Fruit fly (Drosophila melanogaster) whole organism, embryonic: ENCODE data around the gene Eip63F-1.

ENCODE experiments used
- Atf-2 ChIP-seq: fragments of 200-800 bp; sonication (Bioruptor generic); optimal IDR thresholded peaks from 2 replicates; lab custom pipeline; 2016; ENCODE audit warnings: missing biosample characterization, missing genetic modification characterization
- B-H2 ChIP-seq: fragments of 200-800 bp; sonication (Bioruptor generic); optimal IDR thresholded peaks from 2 replicates; lab custom pipeline; 2018; ENCODE audit warnings: missing biosample characterization, mild to moderate bottlenecking, missing genetic modification characterization
- CG10979 ChIP-seq: fragments of 200-800 bp; sonication (Bioruptor generic); optimal IDR thresholded peaks from 2 replicates; lab custom pipeline; 2018; ENCODE audit warnings: missing biosample characterization, mild to moderate bottlenecking, missing genetic modification characterization, moderate library complexity
- CG13296 ChIP-seq: fragments of 200-800 bp; sonication (Bioruptor generic); optimal IDR thresholded peaks from 3 replicates; lab custom pipeline; 2018; ENCODE audit warnings: missing biosample characterization, mild to moderate bottlenecking, missing genetic modification characterization
- CG14710 ChIP-seq: fragments of 200-800 bp; sonication (Bioruptor generic); optimal IDR thresholded peaks from 3 replicates; lab custom pipeline; 2019; ENCODE audit warnings: missing biosample characterization, mild to moderate bottlenecking, missing genetic modification characterization, moderate library complexity
- CG15514 ChIP-seq: fragments of 200-800 bp; sonication (Bioruptor generic); optimal IDR thresholded peaks from 3 replicates; lab custom pipeline; 2017; ENCODE audit warnings: missing biosample characterization, missing genetic modification characterization, mild to moderate bottlenecking, moderate library complexity, missing genetic modification reagents
- CG2199 ChIP-seq: fragments of 200-800 bp; sonication (Bioruptor generic); IDR thresholded peaks from 3 replicates; pipeline ENCODE4 v1.3.6; 2022; ENCODE audit warnings: missing biosample characterization, missing genetic modification characterization
- CG4328 ChIP-seq: fragments of 200-800 bp; sonication (Bioruptor generic); optimal IDR thresholded peaks from 3 replicates; lab custom pipeline; 2017; ENCODE audit warnings: missing biosample characterization, missing genetic modification reagents, missing genetic modification characterization
- CG6175 ChIP-seq: fragments of 200-800 bp; sonication (Bioruptor generic); IDR thresholded peaks from 3 replicates; pipeline ENCODE4 v1.3.6; 2022; ENCODE audit warnings: missing biosample characterization, missing genetic modification characterization
- CG8290 ChIP-seq, 3 experiments: fragments of 200-800 bp; sonication (Bioruptor generic); optimal IDR thresholded peaks; 2 replicates each; lab custom pipeline; 2016 to 2019; ENCODE audit warnings: missing biosample characterization in 3 of 3, missing genetic modification characterization in 3 of 3, mild to moderate bottlenecking in 2 of 3, moderate library complexity in 1 of 3
- CG9797 ChIP-seq: fragments of 200-800 bp; sonication (Bioruptor generic); optimal IDR thresholded peaks from 3 replicates; lab custom pipeline; 2018; ENCODE audit warnings: missing biosample characterization, mild to moderate bottlenecking, missing genetic modification characterization
- CG9817 ChIP-seq: fragments of 200-800 bp; sonication (Bioruptor generic); optimal IDR thresholded peaks from 2 replicates; lab custom pipeline; 2018; ENCODE audit warnings: missing biosample characterization, mild to moderate bottlenecking, missing genetic modification characterization, moderate library complexity
- CHES-1-like ChIP-seq: fragments of 200-800 bp; sonication (Bioruptor generic); optimal IDR thresholded peaks from 2 replicates; lab custom pipeline; 2016; ENCODE audit warnings: missing biosample characterization, missing genetic modification characterization
- Camta ChIP-seq: fragments of 200-800 bp; sonication (Bioruptor generic); optimal IDR thresholded peaks from 2 replicates; lab custom pipeline; 2016; ENCODE audit warnings: missing biosample characterization, missing genetic modification characterization
- CoRest ChIP-seq: fragments of 200-800 bp; sonication (Bioruptor generic); optimal IDR thresholded peaks from 3 replicates; lab custom pipeline; 2018; ENCODE audit warnings: missing biosample characterization, mild to moderate bottlenecking, missing genetic modification characterization, moderate library complexity
- CrebB ChIP-seq: fragments of 200-800 bp; sonication (Bioruptor generic); optimal IDR thresholded peaks from 3 replicates; lab custom pipeline; 2018; ENCODE audit warnings: missing biosample characterization, mild to moderate bottlenecking, missing genetic modification characterization
- D ChIP-seq, 2 experiments: fragments of 200-800 bp in 1 of 2; fragments of >200 bp in 1 of 2; sonication (Bioruptor generic) in 1 of 2; optimal IDR thresholded peaks; 2 replicates in 1 of 2; 3 replicates in 1 of 2; lab custom pipeline; 2017; ENCODE audit warnings: mild to moderate bottlenecking in 1 of 2, missing biosample characterization in 1 of 2, missing genetic modification characterization in 1 of 2, missing genetic modification reagents in 1 of 2
- Eip74EF ChIP-seq, 2 experiments: fragments of 200-800 bp in 1 of 2; fragments of >200 bp in 1 of 2; sonication (Bioruptor generic) in 1 of 2; optimal IDR thresholded peaks; 2 replicates each; lab custom pipeline; 2017 to 2019; ENCODE audit warnings: missing biosample characterization in 2 of 2, missing genetic modification characterization in 2 of 2, mild to moderate bottlenecking in 1 of 2, moderate library complexity in 1 of 2
- Ets65A ChIP-seq: fragments of 200-800 bp; sonication (Bioruptor generic); peaks from one replicate; lab custom pipeline; 2016; ENCODE audit warnings: missing biosample characterization, missing genetic modification characterization
- Hand ChIP-seq: fragments of 200-800 bp; sonication (Bioruptor generic); optimal IDR thresholded peaks from 2 replicates; lab custom pipeline; 2017; ENCODE audit warnings: mild to moderate bottlenecking, missing biosample characterization, missing genetic modification reagents, missing genetic modification characterization
- Hsf ChIP-seq: fragments of 200-800 bp; sonication (Bioruptor generic); optimal IDR thresholded peaks from 3 replicates; lab custom pipeline; 2016; ENCODE audit warnings: missing biosample characterization, missing genetic modification characterization
- Lim3 ChIP-seq: fragments of 200-800 bp; sonication (Bioruptor generic); IDR thresholded peaks from 2 replicates; pipeline ENCODE4 v1.3.6; 2022; ENCODE audit warnings: missing biosample characterization, missing genetic modification characterization
- MBD-R2 ChIP-seq: fragments of 200-800 bp; sonication (Bioruptor generic); IDR thresholded peaks from 2 replicates; pipeline ENCODE4 v1.3.6; 2022; ENCODE audit warnings: missing biosample characterization, missing genetic modification characterization
- MESR4 ChIP-seq: fragments of 200-800 bp; sonication (Bioruptor generic); optimal IDR thresholded peaks from 2 replicates; lab custom pipeline; 2018; ENCODE audit warnings: missing biosample characterization, mild to moderate bottlenecking, missing genetic modification characterization, moderate library complexity
- Nf-YC ChIP-seq: fragments of 200-800 bp; optimal IDR thresholded peaks from 3 replicates; lab custom pipeline; 2019; ENCODE audit warnings: missing biosample characterization, mild to moderate bottlenecking, missing genetic modification characterization, moderate library complexity
- NfI ChIP-seq: fragments of 200-800 bp; sonication (Bioruptor generic); optimal IDR thresholded peaks from 3 replicates; lab custom pipeline; 2018; ENCODE audit warnings: missing biosample characterization, mild to moderate bottlenecking, missing genetic modification characterization, moderate library complexity
- YL-1 ChIP-seq: fragments of 200-800 bp; sonication (Bioruptor generic); optimal IDR thresholded peaks from 3 replicates; lab custom pipeline; 2017; ENCODE audit warnings: missing biosample characterization, mild to moderate bottlenecking, missing genetic modification characterization
- bsh ChIP-seq, 2 experiments: fragments of 200-800 bp; sonication (Bioruptor generic); optimal IDR thresholded peaks; 2 replicates each; lab custom pipeline; 2017 to 2018; ENCODE audit warnings: mild to moderate bottlenecking in 2 of 2, missing biosample characterization in 2 of 2, missing genetic modification characterization in 2 of 2, moderate library complexity in 1 of 2
- btn ChIP-seq: fragments of 200-800 bp; sonication (Bioruptor generic); optimal IDR thresholded peaks from 2 replicates; lab custom pipeline; 2016; ENCODE audit warnings: missing biosample characterization, missing genetic modification characterization
- chinmo ChIP-seq: fragments of 200-800 bp; sonication (Bioruptor generic); IDR thresholded peaks from 4 replicates; pipeline ENCODE4 v1.3.6; 2022; ENCODE audit warnings: missing biosample characterization, missing genetic modification characterization; ENCODE audit not compliant: partially characterized antibody
- chm ChIP-seq: fragments of 200-800 bp; sonication (Bioruptor generic); IDR thresholded peaks from 2 replicates; pipeline ENCODE4 v1.3.6; 2022; ENCODE audit warnings: missing biosample characterization, missing genetic modification characterization
- en ChIP-seq: fragments of 200-800 bp; sonication (Bioruptor generic); optimal IDR thresholded peaks from 2 replicates; lab custom pipeline; 2016; ENCODE audit warnings: missing biosample characterization, missing genetic modification characterization
- fd102C ChIP-seq: fragments of 200-800 bp; sonication (Bioruptor generic); optimal IDR thresholded peaks from 2 replicates; lab custom pipeline; 2018; ENCODE audit warnings: missing biosample characterization, mild to moderate bottlenecking, missing genetic modification characterization, moderate library complexity
- gfzf ChIP-seq: fragments of 200-800 bp; sonication (Bioruptor generic); optimal IDR thresholded peaks from 2 replicates; lab custom pipeline; 2016; ENCODE audit warnings: missing biosample characterization, mild to moderate bottlenecking, missing genetic modification characterization, moderate library complexity
- hkb ChIP-seq, 2 experiments: fragments of 200-800 bp in 1 of 2; fragments of >200 bp in 1 of 2; sonication (Bioruptor generic) in 1 of 2; IDR thresholded peaks in 1 of 2; optimal IDR thresholded peaks in 1 of 2; 2 replicates each; pipeline versions ENCODE4 v1.3.6 to Lab custom; 2017 to 2022; ENCODE audit warnings: missing biosample characterization in 1 of 2, missing genetic modification characterization in 1 of 2
- lola ChIP-seq, 3 experiments: fragments of >200 bp in 2 of 3; fragments of 200-800 bp in 1 of 3; sonication (Bioruptor generic) in 1 of 3; optimal IDR thresholded peaks; 2 replicates each; lab custom pipeline; 2017 to 2019; ENCODE audit warnings: missing biosample characterization in 3 of 3, missing genetic modification characterization in 3 of 3, mild to moderate bottlenecking in 1 of 3, moderate library complexity in 1 of 3
- pfk ChIP-seq: fragments of 200-800 bp; sonication (Bioruptor generic); optimal IDR thresholded peaks from 2 replicates; lab custom pipeline; 2018; ENCODE audit warnings: missing biosample characterization, mild to moderate bottlenecking, missing genetic modification characterization, moderate library complexity
- pita ChIP-seq: fragments of 200-800 bp; sonication (Bioruptor generic); optimal IDR thresholded peaks from 2 replicates; lab custom pipeline; 2017; ENCODE audit warnings: missing biosample characterization, mild to moderate bottlenecking, missing genetic modification characterization
- pros ChIP-seq: fragments of 200-800 bp; sonication (Bioruptor generic); optimal IDR thresholded peaks from 3 replicates; lab custom pipeline; 2019; ENCODE audit warnings: missing biosample characterization, mild to moderate bottlenecking, missing genetic modification characterization, moderate library complexity
- sd ChIP-seq: fragments of 200-800 bp; sonication (Bioruptor generic); optimal IDR thresholded peaks from 3 replicates; lab custom pipeline; 2018; ENCODE audit warnings: missing biosample characterization, mild to moderate bottlenecking, missing genetic modification characterization, moderate library complexity
- sens-2 ChIP-seq: fragments of 200-800 bp; sonication (Bioruptor generic); IDR thresholded peaks from 2 replicates; pipeline ENCODE4 v1.3.6; 2022; ENCODE audit warnings: missing biosample characterization, missing genetic modification characterization
- slou ChIP-seq: fragments of 200-800 bp; sonication (Bioruptor generic); optimal IDR thresholded peaks from 3 replicates; lab custom pipeline; 2016; ENCODE audit warnings: missing biosample characterization, missing genetic modification characterization
- sr ChIP-seq: fragments of 200-800 bp; sonication (Bioruptor generic); IDR thresholded peaks from 3 replicates; pipeline ENCODE4 v1.3.6; 2022; ENCODE audit warnings: missing biosample characterization, missing genetic modification characterization
- tin ChIP-seq: fragments of 200-800 bp; sonication (Bioruptor generic); optimal IDR thresholded peaks from 3 replicates; lab custom pipeline; 2016; ENCODE audit warnings: missing biosample characterization, missing genetic modification characterization
- toy ChIP-seq: fragments of 200-800 bp; sonication (Bioruptor generic); IDR thresholded peaks from 2 replicates; pipeline ENCODE4 v1.3.6; 2022; ENCODE audit warnings: missing biosample characterization, missing genetic modification characterization
- tup ChIP-seq: fragments of 200-800 bp; sonication (Bioruptor generic); optimal IDR thresholded peaks from 2 replicates; lab custom pipeline; 2016; ENCODE audit warnings: missing biosample characterization, mild to moderate bottlenecking, missing genetic modification characterization, moderate library complexity
- vnd ChIP-seq: fragments of 200-800 bp; sonication (Bioruptor generic); IDR thresholded peaks from 3 replicates; pipeline ENCODE4 v1.3.6; 2022; ENCODE audit warnings: missing biosample characterization, missing genetic modification characterization; ENCODE audit not compliant: partially characterized antibody

Eip63F-1 gene

dm6 chr3L:3896553-3897034, 38.8 kb downstream of the Eip63F-1 start, which contains the start of the genes Gr63a and Lamtor4 (continued):
- no peak for TF ChIP-seq pita (GFP tag; lab: Kevin White, UChicago)
- TF ChIP-seq Hand (GFP tag; lab: Kevin White, UChicago), result no peak
- no peak for TF ChIP-seq pros
- TF ChIP-seq CG8290 (GFP tag; optimal IDR thresholded peaks at IDR 0.05; lab: Kevin White, UChicago), result no peak
- peak in 1 of 2 experiments; percentile 71 for TF ChIP-seq CG8290 (tag; optimal IDR thresholded peaks at IDR 0.05; lab: Kevin White, UChicago)
- no peak for TF ChIP-seq toy
- TF ChIP-seq vnd, result no peak
- peak; percentile 19 for TF ChIP-seq CoRest
- no peak for TF ChIP-seq Atf-2 (GFP tag; lab: Kevin White, UChicago)
- peak; percentile 3 for TF ChIP-seq Hsf (GFP tag; lab: Kevin White, UChicago)
- peak; percentile 37 for TF ChIP-seq CHES-1-like
- peak; percentile 98 for TF ChIP-seq CG2199 (GFP tag; lab: Robert Waterston, UW)
- no peak for TF ChIP-seq sens-2 (GFP tag; lab: Robert Waterston, UW)
- peak; percentile 21 for TF ChIP-seq sd (tag; lab: Kevin White, UChicago)
- TF ChIP-seq Lim3 (GFP tag; lab: Robert Waterston, UW), result no peak
- TF ChIP-seq Ets65A, result peak; percentile 56
- TF ChIP-seq btn (GFP tag; lab: Kevin White, UChicago), result peak; percentile 24
- TF ChIP-seq CG4328 (GFP tag; lab: Kevin White, UChicago), result no peak
- no peak for TF ChIP-seq chm (GFP tag; lab: Robert Waterston, UW)
- TF ChIP-seq tin (GFP tag; lab: Kevin White, UChicago), result peak; percentile 0
- TF ChIP-seq CG9817 (tag; lab: Kevin White, UChicago), result no peak
- no peak for TF ChIP-seq slou (GFP tag; lab: Kevin White, UChicago)
- TF ChIP-seq pfk, result no peak
- TF ChIP-seq fd102C (GFP tag; lab: Kevin White, UChicago), result no peak
- TF ChIP-seq hkb (optimal IDR thresholded peaks at IDR 0.05; lab: Kevin White, UChicago), result no peak
- TF ChIP-seq hkb (GFP tag; IDR thresholded peaks at IDR 0.05; lab: Robert Waterston, UW), result 0 out of 2 replicates have a peak, but pooled peaks have one; percentile 7
- peak; percentile 91 for TF ChIP-seq CG9797 (GFP tag; lab: Kevin White, UChicago)
- peak; percentile 81 for TF ChIP-seq MBD-R2 (GFP tag; lab: Robert Waterston, UW)
- TF ChIP-seq Camta (GFP tag; lab: Kevin White, UChicago), result no peak
- TF ChIP-seq chinmo (GFP tag; lab: Robert Waterston, UW), result 0 out of 4 replicates have a peak, but pooled peaks have one; percentile 17
- no peak for TF ChIP-seq CrebB (tag; lab: Kevin White, UChicago)
- peak; percentile 85 for TF ChIP-seq gfzf
- no peak for TF ChIP-seq CG13296
- peak in 1 of 3 experiments; percentile 3 for TF ChIP-seq lola (GFP tag; optimal IDR thresholded peaks at IDR 0.05; lab: Kevin White, UChicago)
- TF ChIP-seq B-H2 (GFP tag; lab: Kevin White, UChicago), result peak; percentile 50
- no peak for TF ChIP-seq CG6175
- no peak for TF ChIP-seq Eip74EF (GFP tag; optimal IDR thresholded peaks at IDR 0.05; lab: Kevin White, UChicago)
- TF ChIP-seq en, result no peak
- TF ChIP-seq CG14710 (tag; lab: Kevin White, UChicago), result peak; percentile 44
- no peak for TF ChIP-seq D (optimal IDR thresholded peaks at IDR 0.05; lab: Kevin White, UChicago)
- TF ChIP-seq D (GFP tag; optimal IDR thresholded peaks at IDR 0.05; lab: Kevin White, UChicago), result no peak
- TF ChIP-seq bsh (GFP tag; optimal IDR thresholded peaks at IDR 0.05; lab: Kevin White, UChicago), result no peak
- peak; percentile 1 for TF ChIP-seq NfI (GFP tag; lab: Kevin White, UChicago)
- TF ChIP-seq CG10979 (tag; lab: Kevin White, UChicago), result no peak
- TF ChIP-seq MESR4 (GFP tag; lab: Kevin White, UChicago), result peak; percentile 77
- peak; percentile 32 for TF ChIP-seq Nf-YC (tag; lab: Kevin White, UChicago)
- TF ChIP-seq tup (GFP tag; lab: Kevin White, UChicago), result no peak
- peak; percentile 45 for TF ChIP-seq YL-1 (GFP tag; lab: Kevin White, UChicago)
- peak; percentile 58; the same call in 1 of the 3 replicates for TF ChIP-seq sr (GFP tag; lab: Robert Waterston, UW)
- peak; percentile 55 for TF ChIP-seq CG15514 (GFP tag; lab: Kevin White, UChicago)
